Fruit fly (Drosophila melanogaster): Measurements from ENCODE around the gene Nrg.

Gene Nrg

DNA sequence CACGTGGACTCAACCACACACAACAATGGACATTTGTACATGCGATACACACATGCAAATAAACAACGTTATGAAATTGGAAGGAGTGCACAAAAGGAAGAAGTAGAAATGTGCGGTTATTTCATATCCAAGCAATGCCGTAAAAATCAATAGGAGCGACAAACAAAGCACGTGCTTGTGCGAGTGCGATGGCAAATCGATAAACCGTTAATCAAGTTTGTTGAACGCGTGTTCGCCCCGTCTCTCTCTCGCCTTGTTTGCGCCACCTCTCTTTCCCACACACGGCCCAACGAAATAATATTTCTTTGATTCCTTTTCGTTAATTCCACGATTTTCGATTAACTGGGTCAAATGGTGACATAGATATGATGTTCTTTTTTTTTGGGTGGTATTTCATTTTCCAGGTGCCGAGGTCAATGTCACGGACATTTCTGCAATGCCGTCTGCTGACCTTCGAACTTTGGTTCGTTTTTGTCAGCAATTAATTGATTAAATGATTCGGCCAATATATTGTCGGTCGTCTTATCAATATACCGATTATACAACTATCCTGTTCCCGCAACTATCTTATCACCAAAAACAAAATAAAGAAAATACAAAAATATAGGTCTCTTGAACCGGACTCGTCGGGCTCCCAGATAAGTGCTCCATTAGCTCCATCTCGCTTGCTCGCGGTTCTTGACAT, 26.7 kb upstream of the Nrg start:
- no peak for TF ChIP-seq crp (GFP tag; optimal IDR thresholded peaks at IDR 0.05)
- TF ChIP-seq otp (GFP tag; IDR thresholded peaks at IDR 0.05), result no peak
- no peak for TF ChIP-seq CG1647 (GFP tag; optimal IDR thresholded peaks at IDR 0.05)
- peak; percentile 48 for TF ChIP-seq mirr (GFP tag; optimal IDR thresholded peaks at IDR 0.05)
- TF ChIP-seq nerfin-1 (tag; optimal IDR thresholded peaks at IDR 0.05), result peak; percentile 1
- peak; percentile 99 for TF ChIP-seq onecut (GFP tag; IDR thresholded peaks at IDR 0.05)
- no peak for TF ChIP-seq CG14965 (GFP tag; optimal IDR thresholded peaks at IDR 0.05; ENCODE audit: borderline replicate concordance)
- TF ChIP-seq CG10321 (GFP tag; IDR thresholded peaks at IDR 0.05), result 0 out of 2 replicates have a peak, but pooled peaks have one; percentile 37
- peak in 1 of 2 experiments; percentile 51 for TF ChIP-seq Pdp1 (GFP tag; optimal IDR thresholded peaks at IDR 0.05)
- 0 out of 3 replicates have a peak, but pooled peaks have one; percentile 29 for TF ChIP-seq ken (GFP tag; IDR thresholded peaks at IDR 0.05)
- no peak for TF ChIP-seq D (optimal IDR thresholded peaks at IDR 0.05)
- TF ChIP-seq D (GFP tag; optimal IDR thresholded peaks at IDR 0.05), result no peak
- no peak for TF ChIP-seq Sox102F (GFP tag; optimal IDR thresholded peaks at IDR 0.05)
- TF ChIP-seq cwo (GFP tag; optimal IDR thresholded peaks at IDR 0.05), result peak; percentile 77
- no peak for TF ChIP-seq ewg (GFP tag; optimal IDR thresholded peaks at IDR 0.05)
- TF ChIP-seq Max (GFP tag; optimal IDR thresholded peaks at IDR 0.05), result no peak
- TF ChIP-seq CG1603 (tag; optimal IDR thresholded peaks at IDR 0.05), result no peak
- no peak for TF ChIP-seq H2.0 (GFP tag; IDR thresholded peaks at IDR 0.05)
- TF ChIP-seq CG17385 (GFP tag; optimal IDR thresholded peaks at IDR 0.05), result peak; percentile 25
- no peak for TF ChIP-seq Scr (GFP tag; IDR thresholded peaks at IDR 0.05; ENCODE audit: partially characterized antibody)
- TF ChIP-seq CG12769 (tag; optimal IDR thresholded peaks at IDR 0.05), result no peak
- TF ChIP-seq eve (GFP tag; optimal IDR thresholded peaks at IDR 0.05), result peak in 1 of 2 experiments; percentile 57
- TF ChIP-seq Med (GFP tag), result peak; percentile 33
- TF ChIP-seq ranshi (GFP tag; IDR thresholded peaks at IDR 0.05), result no peak
- no peak for TF ChIP-seq Neu2 (GFP tag; optimal IDR thresholded peaks at IDR 0.05; ENCODE audit: borderline replicate concordance)
- TF ChIP-seq Hr78 (GFP tag; optimal IDR thresholded peaks at IDR 0.05), result peak in 1 of 2 experiments; percentile 80
- no peak for TF ChIP-seq CG10654 (GFP tag; optimal IDR thresholded peaks at IDR 0.05)
- TF ChIP-seq exex (tag; optimal IDR thresholded peaks at IDR 0.05), result peak; percentile 73

DNA sequence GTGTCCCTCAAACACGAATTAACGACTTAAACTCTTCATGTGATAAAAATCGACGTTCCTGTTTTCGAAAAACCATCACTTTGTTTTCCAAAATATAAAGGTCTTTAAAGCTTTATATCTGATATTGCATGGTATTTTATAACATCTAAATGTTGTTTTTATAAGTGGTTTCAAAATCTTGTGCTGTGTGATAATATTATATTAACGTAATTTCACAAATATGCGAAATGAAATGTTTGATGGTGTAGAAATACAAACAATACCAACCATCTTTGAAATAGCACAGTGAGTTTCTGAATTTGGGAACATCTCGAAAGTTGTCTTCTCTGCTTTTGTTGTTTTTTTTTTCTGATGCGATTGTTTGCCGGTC, 26.2 kb upstream of the Nrg start:
- TF ChIP-seq grau (tag; optimal IDR thresholded peaks at IDR 0.05) (peak; percentile 23), Bgb (GFP tag; IDR thresholded peaks at IDR 0.05; ENCODE audit: partially characterized antibody) (no peak), otp (GFP tag; IDR thresholded peaks at IDR 0.05) (no peak), tin (GFP tag; optimal IDR thresholded peaks at IDR 0.05) (no peak), CG15073 (GFP tag; optimal IDR thresholded peaks at IDR 0.05) (no peak), CG7839 (tag; optimal IDR thresholded peaks at IDR 0.05) (peak; percentile 37), Bdp1 (GFP tag; optimal IDR thresholded peaks at IDR 0.05) (no peak), fd3F (GFP tag; optimal IDR thresholded peaks at IDR 0.05) (peak; percentile 1), tna (GFP tag; IDR thresholded peaks at IDR 0.05; ENCODE audit: partially characterized antibody) (no peak), caup (GFP tag; optimal IDR thresholded peaks at IDR 0.05; ENCODE audit: severe bottlenecking) (no peak), CG9437 (GFP tag; optimal IDR thresholded peaks at IDR 0.05) (no peak), Hr51 (GFP tag; optimal IDR thresholded peaks at IDR 0.05) (no peak), CG9609 (GFP tag; optimal IDR thresholded peaks at IDR 0.05) (no peak), Sry-δ (GFP tag; optimal IDR thresholded peaks at IDR 0.05) (no peak), CG17568 (GFP tag; optimal IDR thresholded peaks at IDR 0.05) (no peak), dmrt99B (tag; optimal IDR thresholded peaks at IDR 0.05) (peak; percentile 17), CG8089 (GFP tag; optimal IDR thresholded peaks at IDR 0.05) (no peak), E2f1 (GFP tag; IDR thresholded peaks at IDR 0.05) (no peak), CG34422 (GFP tag; IDR thresholded peaks at IDR 0.05) (no peak), HmgZ (tag; optimal IDR thresholded peaks at IDR 0.05) (no peak), gem (tag; optimal IDR thresholded peaks at IDR 0.05) (peak; percentile 36), MESR4 (GFP tag; optimal IDR thresholded peaks at IDR 0.05) (no peak)
